Fruit fly (Drosophila melanogaster) whole organism, embryonic: ENCODE measurements around the gene CG4267.

Source experiments
- Awh ChIP-seq: fragments of 200-800 bp; sonication (Bioruptor generic); IDR thresholded peaks from 2 replicates; pipeline ENCODE4, ENCODE4 v1.3.6; 2022; ENCODE audit warnings: missing biosample characterization, missing genetic modification characterization
- BtbVII ChIP-seq: fragments of 200-800 bp; sonication (Bioruptor generic); optimal IDR thresholded peaks from 3 replicates; lab custom pipeline; 2017; ENCODE audit warnings: missing biosample characterization, mild to moderate bottlenecking, missing genetic modification characterization
- CG10267 ChIP-seq: fragments of 200-800 bp; sonication (Bioruptor generic); optimal IDR thresholded peaks from 2 replicates; lab custom pipeline; 2018; ENCODE audit warnings: missing biosample characterization, mild to moderate bottlenecking, missing genetic modification characterization, moderate library complexity
- CG11560 ChIP-seq: fragments of 200-800 bp; sonication (Bioruptor generic); IDR thresholded peaks from 3 replicates; pipeline ENCODE4 v1.3.6; 2022; ENCODE audit warnings: missing biosample characterization, missing genetic modification characterization
- CG12769 ChIP-seq: fragments of 200-800 bp; sonication (Bioruptor generic); optimal IDR thresholded peaks from 2 replicates; lab custom pipeline; 2019; ENCODE audit warnings: missing biosample characterization, mild to moderate bottlenecking, missing genetic modification characterization, moderate library complexity
- CG13424 ChIP-seq: fragments of 200-800 bp; sonication (Bioruptor generic); optimal IDR thresholded peaks from 2 replicates; lab custom pipeline; 2019; ENCODE audit warnings: missing biosample characterization, mild to moderate bottlenecking, missing genetic modification characterization, moderate library complexity
- CG15269 ChIP-seq: fragments of 200-800 bp; sonication (Bioruptor generic); optimal IDR thresholded peaks from 2 replicates; lab custom pipeline; 2018; ENCODE audit warnings: missing biosample characterization, mild to moderate bottlenecking, missing genetic modification characterization, moderate library complexity
- CG2116 ChIP-seq: fragments of 200-800 bp; sonication (Bioruptor generic); optimal IDR thresholded peaks from 3 replicates; lab custom pipeline; 2018; ENCODE audit warnings: missing biosample characterization, mild to moderate bottlenecking, missing genetic modification characterization
- CG2202 ChIP-seq: fragments of 200-800 bp; sonication (Bioruptor generic); optimal IDR thresholded peaks from 2 replicates; lab custom pipeline; 2018; ENCODE audit warnings: missing biosample characterization, mild to moderate bottlenecking, missing genetic modification characterization
- CG2889 ChIP-seq: fragments of 200-800 bp; sonication (Bioruptor generic); IDR thresholded peaks from 3 replicates; pipeline ENCODE4 v1.3.6; 2022; ENCODE audit warnings: missing biosample characterization, missing genetic modification characterization
- CG34224 ChIP-seq: fragments of 200-800 bp; sonication (Bioruptor generic); IDR thresholded peaks from 3 replicates; pipeline ENCODE4 v1.3.6; 2022; ENCODE audit warnings: missing biosample characterization, missing genetic modification characterization; ENCODE audit not compliant: partially characterized antibody
- CG4360 ChIP-seq: fragments of 200-800 bp; sonication (Bioruptor generic); IDR thresholded peaks from 2 replicates; pipeline ENCODE4 v1.3.6; 2022; ENCODE audit warnings: missing biosample characterization, missing genetic modification characterization
- CG4617 ChIP-seq: fragments of 200-800 bp; sonication (Bioruptor generic); optimal IDR thresholded peaks from 3 replicates; lab custom pipeline; 2016; ENCODE audit warnings: missing biosample characterization, missing genetic modification characterization, borderline replicate concordance
- CG5180 ChIP-seq: fragments of 200-800 bp; sonication (Bioruptor generic); optimal IDR thresholded peaks from 3 replicates; lab custom pipeline; 2017; ENCODE audit warnings: missing biosample characterization, missing genetic modification characterization, mild to moderate bottlenecking, moderate library complexity, missing genetic modification reagents
- CG6175 ChIP-seq: fragments of 200-800 bp; sonication (Bioruptor generic); IDR thresholded peaks from 3 replicates; pipeline ENCODE4 v1.3.6; 2022; ENCODE audit warnings: missing biosample characterization, missing genetic modification characterization
- CG6654 ChIP-seq: fragments of 200-800 bp; sonication (Bioruptor generic); optimal IDR thresholded peaks from 2 replicates; lab custom pipeline; 2017; ENCODE audit warnings: missing biosample characterization, mild to moderate bottlenecking, missing genetic modification characterization
- CG7745 ChIP-seq: fragments of 200-800 bp; sonication (Bioruptor generic); optimal IDR thresholded peaks from 2 replicates; lab custom pipeline; 2018; ENCODE audit warnings: missing biosample characterization, mild to moderate bottlenecking, missing genetic modification characterization, moderate library complexity
- CG8478 ChIP-seq: fragments of >200 bp; optimal IDR thresholded peaks from 2 replicates; lab custom pipeline; 2018
- CG9797 ChIP-seq: fragments of 200-800 bp; sonication (Bioruptor generic); optimal IDR thresholded peaks from 3 replicates; lab custom pipeline; 2018; ENCODE audit warnings: missing biosample characterization, mild to moderate bottlenecking, missing genetic modification characterization
- CkIIα-i1 ChIP-seq: fragments of 200-800 bp; sonication (Bioruptor generic); IDR thresholded peaks from 2 replicates; pipeline ENCODE4 v1.3.6; 2022; ENCODE audit warnings: missing biosample characterization, missing genetic modification characterization
- Dek ChIP-seq: fragments of 200-800 bp; sonication (Bioruptor generic); optimal IDR thresholded peaks from 3 replicates; lab custom pipeline; 2019; ENCODE audit warnings: missing biosample characterization, mild to moderate bottlenecking, missing genetic modification characterization, moderate library complexity
- H2.0 ChIP-seq: fragments of 200-800 bp; sonication (Bioruptor generic); IDR thresholded peaks from 2 replicates; pipeline ENCODE4 v1.3.6; 2022; ENCODE audit warnings: missing biosample characterization, missing genetic modification characterization
- HHEX ChIP-seq: fragments of 200-800 bp; sonication (Bioruptor generic); optimal IDR thresholded peaks from 3 replicates; lab custom pipeline; 2017; ENCODE audit warnings: missing biosample characterization, mild to moderate bottlenecking, missing genetic modification characterization, missing genetic modification reagents
- HLH54F ChIP-seq: fragments of 200-800 bp; sonication (Bioruptor generic); optimal IDR thresholded peaks from 3 replicates; lab custom pipeline; 2016; ENCODE audit warnings: missing biosample characterization, missing genetic modification characterization
- Jarid2 ChIP-seq: fragments of 200-800 bp; sonication (Bioruptor generic); optimal IDR thresholded peaks from 3 replicates; lab custom pipeline; 2017; ENCODE audit warnings: mild to moderate bottlenecking, missing biosample characterization, missing genetic modification reagents, missing genetic modification characterization
- Nf-YA ChIP-seq: fragments of 200-800 bp; sonication (Bioruptor generic); IDR thresholded peaks from 2 replicates; pipeline ENCODE4 v1.3.6; 2022; ENCODE audit warnings: missing biosample characterization, missing genetic modification characterization
- Nf-YC ChIP-seq: fragments of 200-800 bp; optimal IDR thresholded peaks from 3 replicates; lab custom pipeline; 2019; ENCODE audit warnings: missing biosample characterization, mild to moderate bottlenecking, missing genetic modification characterization, moderate library complexity
- ase ChIP-seq: fragments of 200-800 bp; sonication (Bioruptor generic); IDR thresholded peaks from 3 replicates; pipeline ENCODE4 v1.3.6; 2022; ENCODE audit warnings: missing biosample characterization, missing genetic modification characterization
- bbx ChIP-seq: fragments of 200-800 bp; sonication (Bioruptor generic); IDR thresholded peaks from 2 replicates; pipeline ENCODE4 v1.3.6; 2022; ENCODE audit warnings: missing biosample characterization, missing genetic modification characterization; ENCODE audit not compliant: partially characterized antibody
- cwo ChIP-seq: fragments of 200-800 bp; sonication (Bioruptor generic); optimal IDR thresholded peaks from 3 replicates; lab custom pipeline; 2017; ENCODE audit warnings: missing biosample characterization, missing genetic modification characterization, mild to moderate bottlenecking, moderate library complexity, missing genetic modification reagents
- eve ChIP-seq, 2 experiments: fragments of >200 bp; optimal IDR thresholded peaks; 2 replicates each; lab custom pipeline; 2017; ENCODE audit warnings: missing biosample characterization in 2 of 2, missing genetic modification characterization in 2 of 2
- fd102C ChIP-seq: fragments of 200-800 bp; sonication (Bioruptor generic); optimal IDR thresholded peaks from 2 replicates; lab custom pipeline; 2018; ENCODE audit warnings: missing biosample characterization, mild to moderate bottlenecking, missing genetic modification characterization, moderate library complexity
- fd96Cb ChIP-seq: fragments of 200-800 bp; sonication (Bioruptor generic); optimal IDR thresholded peaks from 2 replicates; lab custom pipeline; 2018; ENCODE audit warnings: missing biosample characterization, mild to moderate bottlenecking, missing genetic modification characterization, moderate library complexity
- ftz-f1 ChIP-seq: fragments of 200-800 bp; sonication (Bioruptor generic); optimal IDR thresholded peaks from 2 replicates; lab custom pipeline; 2016; ENCODE audit warnings: missing biosample characterization, missing genetic modification characterization
- gro ChIP-seq: fragments of 200-800 bp; sonication (Bioruptor generic); optimal IDR thresholded peaks from 2 replicates; lab custom pipeline; 2016; ENCODE audit warnings: missing biosample characterization, missing genetic modification characterization
- jing ChIP-seq: fragments of 200-800 bp; sonication (Bioruptor generic); optimal IDR thresholded peaks from 2 replicates; lab custom pipeline; 2018; ENCODE audit warnings: missing biosample characterization, mild to moderate bottlenecking, missing genetic modification characterization
- maf-S ChIP-seq: fragments of 200-800 bp; sonication (Bioruptor generic); optimal IDR thresholded peaks from 2 replicates; lab custom pipeline; 2016; ENCODE audit warnings: missing biosample characterization, missing genetic modification characterization
- peb ChIP-seq: fragments of 200-800 bp; sonication (Bioruptor generic); IDR thresholded peaks from 2 replicates; pipeline ENCODE4 v1.3.6; 2022; ENCODE audit warnings: missing biosample characterization, missing genetic modification characterization
- pum ChIP-seq: fragments of 200-800 bp; sonication (Bioruptor generic); optimal IDR thresholded peaks from 2 replicates; lab custom pipeline; 2016; ENCODE audit warnings: missing biosample characterization, missing genetic modification characterization
- repo ChIP-seq: fragments of 200-800 bp; sonication (Bioruptor generic); optimal IDR thresholded peaks from 2 replicates; lab custom pipeline; 2016; ENCODE audit warnings: missing biosample characterization, missing genetic modification characterization
- ro ChIP-seq: fragments of 200-800 bp; sonication (Bioruptor generic); IDR thresholded peaks from 2 replicates; pipeline ENCODE4 v1.3.6; 2022; ENCODE audit warnings: missing biosample characterization, missing genetic modification characterization
- row ChIP-seq: fragments of 200-800 bp; sonication (Bioruptor generic); IDR thresholded peaks from 3 replicates; pipeline ENCODE4 v1.3.6; 2022; ENCODE audit warnings: missing biosample characterization, missing genetic modification characterization
- unc-4 ChIP-seq: fragments of 200-800 bp; sonication (Bioruptor generic); IDR thresholded peaks from 2 replicates; pipeline ENCODE4 v1.3.6; 2022; ENCODE audit warnings: missing biosample characterization, missing genetic modification characterization; ENCODE audit not compliant: partially characterized antibody
- usp ChIP-seq: fragments of >200 bp; optimal IDR thresholded peaks from 2 replicates; lab custom pipeline; 2017; ENCODE audit warnings: missing biosample characterization, missing genetic modification characterization
- wek ChIP-seq: fragments of 200-800 bp; sonication (Bioruptor generic); optimal IDR thresholded peaks from 3 replicates; lab custom pipeline; 2018; ENCODE audit warnings: missing biosample characterization, mild to moderate bottlenecking, missing genetic modification characterization, moderate library complexity
- wor ChIP-seq: fragments of 200-800 bp; sonication (Bioruptor generic); IDR thresholded peaks from 2 replicates; pipeline ENCODE4 v1.3.6; 2022; ENCODE audit warnings: missing biosample characterization, missing genetic modification characterization
- z ChIP-seq: fragments of 200-800 bp; sonication (Bioruptor generic); IDR thresholded peaks from 3 replicates; pipeline ENCODE4 v1.3.6; 2022; ENCODE audit warnings: missing biosample characterization, missing genetic modification characterization

Gene CG4267

DNA sequence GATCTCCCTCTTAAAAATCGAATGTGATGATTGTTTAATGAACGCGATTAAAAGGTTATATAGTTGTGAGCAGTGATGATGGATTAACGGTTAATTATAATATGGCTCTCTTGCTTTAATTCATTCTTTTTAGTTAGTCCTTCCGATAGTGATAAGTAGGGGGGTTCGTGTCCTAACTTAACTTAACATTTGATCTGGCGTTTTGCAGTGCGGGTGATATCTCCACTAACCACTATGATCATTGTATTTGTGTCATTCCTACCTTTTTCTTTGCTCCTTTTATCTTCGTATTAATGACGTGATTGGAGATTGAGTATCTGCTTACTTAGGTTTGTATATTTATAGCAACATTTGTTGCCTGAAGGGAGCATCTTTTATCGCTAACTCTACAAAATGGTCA is 46.9 kb upstream of the CG4267 start (continued):
- TF ChIP-seq maf-S (GFP tag; lab: Kevin White, UChicago) = no peak
- TF ChIP-seq, all 482 proteins: peak for 3

dm6 chr2L:2196590-2197474 is 45.3 kb upstream of the CG4267 start:
- TF ChIP-seq repo (no peak), eve (GFP tag; optimal IDR thresholded peaks at IDR 0.05; lab: Kevin White, UChicago) (no peak), CG12769 (tag; lab: Kevin White, UChicago) (peak; percentile 94), H2.0 (no peak), CG13424 (tag; lab: Kevin White, UChicago) (peak; percentile 64), z (GFP tag; lab: Robert Waterston, UW) (no peak), CG4617 (GFP tag; lab: Kevin White, UChicago) (no peak), CG6654 (GFP tag; lab: Kevin White, UChicago) (no peak), usp (GFP tag; lab: Kevin White, UChicago) (peak; percentile 22), wor (GFP tag; lab: Robert Waterston, UW) (no peak), bbx (GFP tag; lab: Robert Waterston, UW) (no peak), ftz-f1 (GFP tag; lab: Kevin White, UChicago) (peak; percentile 100), cwo (GFP tag; lab: Kevin White, UChicago) (peak; percentile 95), CG6175 (GFP tag; lab: Robert Waterston, UW) (no peak), jing (GFP tag; lab: Kevin White, UChicago) (no peak), CG15269 (tag; lab: Kevin White, UChicago) (peak; percentile 64), CG4360 (GFP tag; lab: Robert Waterston, UW) (no peak), CG5180 (GFP tag; lab: Kevin White, UChicago) (peak; percentile 96), CG2202 (tag; lab: Kevin White, UChicago) (no peak), peb (GFP tag; lab: Robert Waterston, UW) (no peak), CG34224 (GFP tag; lab: Robert Waterston, UW) (no peak), pum (no peak), fd102C (GFP tag; lab: Kevin White, UChicago) (no peak), unc-4 (GFP tag; lab: Robert Waterston, UW) (no peak), CkIIα-i1 (GFP tag; lab: Robert Waterston, UW) (no peak), fd96Cb (tag; lab: Kevin White, UChicago) (no peak), wek (GFP tag; lab: Kevin White, UChicago) (peak; percentile 46), CG8478 (lab: Kevin White, UChicago) (peak; percentile 94), HLH54F (GFP tag; lab: Kevin White, UChicago) (peak; percentile 66), row (no peak), Awh (GFP tag; lab: Robert Waterston, UW) (no peak), Nf-YC (tag; lab: Kevin White, UChicago) (peak; percentile 87), CG7745 (tag; lab: Kevin White, UChicago) (no peak), Dek (peak; percentile 56), Nf-YA (GFP tag; lab: Robert Waterston, UW) (no peak), HHEX (GFP tag; lab: Kevin White, UChicago) (peak; percentile 76), ase (GFP tag; lab: Robert Waterston, UW) (no peak), gro (GFP tag; lab: Kevin White, UChicago) (peak; percentile 56), Jarid2 (GFP tag; lab: Kevin White, UChicago) (peak; percentile 55), CG11560 (no peak), ro (GFP tag; lab: Robert Waterston, UW) (no peak), CG9797 (no peak), CG2116 (GFP tag; lab: Kevin White, UChicago) (peak; percentile 52), CG2889 (GFP tag; lab: Robert Waterston, UW) (no peak), CG10267 (tag; lab: Kevin White, UChicago) (peak; percentile 23), BtbVII (GFP tag; lab: Kevin White, UChicago) (peak; percentile 78)
